Worm (Caenorhabditis elegans) whole organism, late embryonic: Measurements from ENCODE around the gene acy-1.

Source experiments
- C38D4.7 ChIP-seq: fragments of 200-800 bp; sonication (Bioruptor generic); optimal IDR thresholded peaks from 2 replicates; lab custom pipeline; 2018; ENCODE audit warnings: mild to moderate bottlenecking, missing genetic modification characterization, moderate library complexity, missing compliant biosample characterization
- F13H6.1 ChIP-seq: sonication (generic microtip); optimal IDR thresholded peaks from 2 replicates; lab custom pipeline; 2016; ENCODE audit warnings: missing genetic modification characterization, missing compliant biosample characterization
- T23F11.4 ChIP-seq: fragments of 200-800 bp; sonication (Bioruptor generic); optimal IDR thresholded peaks from 2 replicates; lab custom pipeline; 2018; ENCODE audit warnings: mild to moderate bottlenecking, missing genetic modification characterization, missing compliant biosample characterization
- Y22D7AL.16 ChIP-seq: sonication (generic microtip); optimal IDR thresholded peaks from 2 replicates; lab custom pipeline; 2016; ENCODE audit warnings: missing genetic modification characterization, missing compliant biosample characterization
- ceh-14 ChIP-seq: sonication (generic microtip); optimal IDR thresholded peaks from 2 replicates; lab custom pipeline; 2016; ENCODE audit warnings: missing genotype, missing genetic modification characterization, missing compliant biosample characterization
- ceh-19 ChIP-seq: fragments of 200-800 bp; sonication (Bioruptor generic); optimal IDR thresholded peaks from 2 replicates; lab custom pipeline; 2018; ENCODE audit warnings: mild to moderate bottlenecking, missing genetic modification characterization, missing compliant biosample characterization
- ceh-2 ChIP-seq: sonication (generic microtip); optimal IDR thresholded peaks from 2 replicates; lab custom pipeline; 2016; ENCODE audit warnings: missing genotype, missing genetic modification characterization, missing compliant biosample characterization
- ceh-31 ChIP-seq: sonication (generic microtip); optimal IDR thresholded peaks from 2 replicates; lab custom pipeline; 2016; ENCODE audit warnings: missing genetic modification characterization, missing compliant biosample characterization
- ceh-34 ChIP-seq: sonication (generic microtip); optimal IDR thresholded peaks from 2 replicates; lab custom pipeline; 2016; ENCODE audit warnings: mild to moderate bottlenecking, missing genetic modification characterization, missing compliant biosample characterization
- ceh-45 ChIP-seq: fragments of 200-800 bp; sonication (Bioruptor generic); IDR thresholded peaks from 2 replicates; pipeline ENCODE4 v1.3.6; 2022; ENCODE audit warnings: missing genetic modification reagents, missing genetic modification characterization, missing compliant biosample characterization
- ceh-48 ChIP-seq: sonication (generic microtip); optimal IDR thresholded peaks from 2 replicates; lab custom pipeline; 2016; ENCODE audit warnings: missing genetic modification characterization, inconsistent platforms, missing compliant biosample characterization
- ceh-6 ChIP-seq: fragments of 200-800 bp; sonication (Bioruptor generic); optimal IDR thresholded peaks from 2 replicates; lab custom pipeline; 2018; ENCODE audit warnings: mild to moderate bottlenecking, missing genetic modification characterization, missing compliant biosample characterization
- ceh-9 ChIP-seq: sonication (generic microtip); optimal IDR thresholded peaks from 2 replicates; lab custom pipeline; 2016; ENCODE audit warnings: mild to moderate bottlenecking, missing genetic modification characterization, inconsistent platforms, missing compliant biosample characterization
- dmd-4 ChIP-seq: sonication (generic microtip); optimal IDR thresholded peaks from 2 replicates; lab custom pipeline; 2016; ENCODE audit warnings: borderline replicate concordance, missing genetic modification characterization, missing compliant biosample characterization
- ets-4 ChIP-seq: sonication (generic microtip); optimal IDR thresholded peaks from 2 replicates; lab custom pipeline; 2016; ENCODE audit warnings: missing genetic modification characterization, missing compliant biosample characterization
- fkh-10 ChIP-seq: fragments of 150-350 bp; optimal IDR thresholded peaks from 2 replicates; lab custom pipeline; 2014; ENCODE audit warnings: missing biosample characterization, missing genetic modification reagents, missing genetic modification characterization
- fkh-6 ChIP-seq: sonication (generic microtip); optimal IDR thresholded peaks from 2 replicates; lab custom pipeline; 2016; ENCODE audit warnings: missing genetic modification characterization, missing compliant biosample characterization
- gmeb-2 ChIP-seq: sonication (generic microtip); optimal IDR thresholded peaks from 2 replicates; lab custom pipeline; 2016; ENCODE audit warnings: missing genetic modification characterization, inconsistent platforms, missing compliant biosample characterization
- hlh-15 ChIP-seq: sonication (generic microtip); optimal IDR thresholded peaks from 2 replicates; lab custom pipeline; 2016; ENCODE audit warnings: missing genetic modification characterization, missing compliant biosample characterization
- hlh-30 ChIP-seq: sonication (generic microtip); optimal IDR thresholded peaks from 2 replicates; lab custom pipeline; 2017; ENCODE audit warnings: antibody characterized with exemption, missing genetic modification characterization, missing compliant biosample characterization; ENCODE audit not compliant: insufficient read depth
- lin-11 ChIP-seq: fragments of 200-800 bp; sonication (Bioruptor generic); optimal IDR thresholded peaks from 2 replicates; lab custom pipeline; 2018; ENCODE audit warnings: mild to moderate bottlenecking, missing genetic modification characterization, missing compliant biosample characterization
- madf-2 ChIP-seq: sonication (generic microtip); optimal IDR thresholded peaks from 2 replicates; lab custom pipeline; 2017; ENCODE audit warnings: missing genetic modification characterization, missing compliant biosample characterization
- npax-4 ChIP-seq: sonication (generic microtip); optimal IDR thresholded peaks from 2 replicates; lab custom pipeline; 2016; ENCODE audit warnings: missing genetic modification characterization, missing compliant biosample characterization
- pag-3 ChIP-seq: sonication (generic microtip); optimal IDR thresholded peaks from 2 replicates; lab custom pipeline; 2016; ENCODE audit warnings: missing compliant biosample characterization, missing genetic modification characterization, borderline replicate concordance
- pat-9 ChIP-seq: fragments of 200-800 bp; sonication (Bioruptor generic); optimal IDR thresholded peaks from 2 replicates; lab custom pipeline; 2018; ENCODE audit warnings: mild to moderate bottlenecking, missing genetic modification characterization, moderate library complexity, missing compliant biosample characterization
- ref-2 ChIP-seq: sonication (generic microtip); optimal IDR thresholded peaks from 2 replicates; lab custom pipeline; 2016; ENCODE audit warnings: missing genetic modification characterization, missing compliant biosample characterization
- rnt-1 ChIP-seq: sonication (generic microtip); optimal IDR thresholded peaks from 2 replicates; lab custom pipeline; 2016; ENCODE audit warnings: missing genetic modification characterization, missing compliant biosample characterization
- sdc-2 ChIP-seq: sonication (generic microtip); optimal IDR thresholded peaks from 2 replicates; lab custom pipeline; 2016; ENCODE audit warnings: missing genotype, missing genetic modification characterization, missing compliant biosample characterization
- syd-9 ChIP-seq: sonication (generic microtip); optimal IDR thresholded peaks from 2 replicates; lab custom pipeline; 2016; ENCODE audit warnings: mild to moderate bottlenecking, missing genetic modification characterization, moderate library complexity, missing compliant biosample characterization
- tbx-7 ChIP-seq: sonication (generic microtip); optimal IDR thresholded peaks from 2 replicates; lab custom pipeline; 2016; ENCODE audit warnings: missing genotype, missing genetic modification characterization, missing compliant biosample characterization
- ttx-3 ChIP-seq: sonication (generic microtip); optimal IDR thresholded peaks from 2 replicates; lab custom pipeline; 2016; ENCODE audit warnings: missing genetic modification reagents, missing genetic modification characterization, missing compliant biosample characterization
- unc-42 ChIP-seq: sonication (generic microtip); optimal IDR thresholded peaks from 2 replicates; lab custom pipeline; 2016; ENCODE audit warnings: missing genotype, missing genetic modification characterization, missing compliant biosample characterization
- unc-55 ChIP-seq: sonication (generic microtip); optimal IDR thresholded peaks from 2 replicates; lab custom pipeline; 2017; ENCODE audit warnings: missing biosample characterization, missing genetic modification reagents, missing genetic modification characterization
- unc-86 ChIP-seq: sonication (generic microtip); optimal IDR thresholded peaks from 2 replicates; lab custom pipeline; 2016; ENCODE audit warnings: missing genetic modification characterization, missing compliant biosample characterization

The acy-1 gene

ce11 chrIII:4699922-4700321 lies 22.0 kb upstream of the acy-1 start, which contains the start of gene sel-13:
TSS of gene sel-13 (minus strand) at chrIII:4700224.
- no peak for TF ChIP-seq ceh-14

- TF ChIP-seq dmd-4 (tag; lab: Kevin White, UChicago) (no peak), unc-42 (tag; lab: Kevin White, UChicago) (peak; percentile 18)
Observed at ce11 chrIII:4703932-4704454, 17.9 kb upstream of the acy-1 start, which contains the start of the genes clp-2 and mrpl-16. TSS of gene clp-2 (minus strand) at chrIII:4704025. TSS of gene mrpl-16 (plus strand) at chrIII:4704404.

ce11 chrIII:4705207-4705606 lies 16.7 kb upstream of the acy-1 start, which contains the start of gene pgap-2:
TSS of gene pgap-2 (plus strand) at chrIII:4705507.
- TF ChIP-seq ceh-45 (no peak), ceh-34 (tag; lab: Kevin White, UChicago) (no peak), T23F11.4 (GFP tag; lab: Kevin White, UChicago) (no peak), gmeb-2 (tag; lab: Kevin White, UChicago) (no peak), syd-9 (tag; lab: Kevin White, UChicago) (no peak), ets-4 (no peak), unc-86 (no peak), pag-3 (tag; lab: Kevin White, UChicago) (no peak), hlh-30 (tag; lab: Kevin White, UChicago) (no peak), Y22D7AL.16 (tag; lab: Kevin White, UChicago) (no peak), lin-11 (tag; lab: Kevin White, UChicago) (no peak), ceh-19 (GFP tag; lab: Kevin White, UChicago) (no peak), rnt-1 (no peak), ceh-48 (tag; lab: Kevin White, UChicago) (no peak), unc-55 (GFP tag; lab: Kevin White, UChicago) (no peak), tbx-7 (tag; lab: Kevin White, UChicago) (no peak), ceh-14 (no peak), fkh-10 (GFP tag; lab: Kevin White, UChicago) (no peak), fkh-6 (tag; lab: Kevin White, UChicago) (no peak), ttx-3 (tag; lab: Kevin White, UChicago) (no peak)

ce11 chrIII:4706678-4707077 lies 15.2 kb upstream of the acy-1 start, which contains the start of gene T04A8.13:
TSS of gene T04A8.13 (plus strand) at chrIII:4706978.
- TF ChIP-seq unc-42 (tag; lab: Kevin White, UChicago) (no peak), ceh-31 (tag; lab: Kevin White, UChicago) (no peak), ceh-34 (tag; lab: Kevin White, UChicago) (no peak), pat-9 (tag; lab: Kevin White, UChicago) (no peak), hlh-15 (tag; lab: Kevin White, UChicago) (no peak), madf-2 (tag; lab: Kevin White, UChicago) (no peak), ceh-6 (GFP tag; lab: Kevin White, UChicago) (no peak), F13H6.1 (tag; lab: Kevin White, UChicago) (no peak), C38D4.7 (GFP tag; lab: Kevin White, UChicago) (no peak), npax-4 (no peak), ceh-9 (tag; lab: Kevin White, UChicago) (no peak), ref-2 (tag; lab: Kevin White, UChicago) (no peak), sdc-2 (no peak), unc-86 (no peak), syd-9 (tag; lab: Kevin White, UChicago) (no peak), hlh-30 (tag; lab: Kevin White, UChicago) (no peak)

ce11 chrIII:4708909-4709308 lies 13.0 kb upstream of the acy-1 start, which contains the start of gene T04A8.18:
TSS of gene T04A8.18 (plus strand) at chrIII:4709209.
- TF ChIP-seq C38D4.7 (GFP tag; lab: Kevin White, UChicago) = no peak
- TF ChIP-seq ceh-2 (tag; lab: Kevin White, UChicago) = no peak
- TF ChIP-seq, all 69 proteins: peak for 0
